Fruit fly (Drosophila melanogaster): ENCODE results near the gene Ccm3.

Gene Ccm3

DNA sequence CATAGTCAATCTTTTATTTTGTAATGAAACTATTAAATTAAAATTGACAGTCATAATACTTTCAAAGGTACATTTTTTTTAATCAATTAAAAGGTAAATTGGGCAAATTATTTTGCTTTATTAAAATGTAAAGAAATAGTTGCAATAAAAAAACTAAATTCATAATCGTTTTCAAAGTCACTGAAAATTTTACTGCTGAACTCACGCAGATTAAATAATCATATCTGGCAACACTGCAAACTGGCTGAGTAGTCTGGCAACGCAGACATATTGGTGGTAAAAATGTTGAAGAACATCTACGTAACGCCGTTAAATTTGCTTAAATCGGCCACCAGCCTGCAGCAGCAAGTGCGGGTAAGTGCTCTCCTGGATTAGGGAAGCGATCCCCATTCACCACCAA, 41.3 kb upstream of the Ccm3 start, which contains the start of gene mRpL9 (continued):
- no peak for TF ChIP-seq cad (GFP tag; optimal IDR thresholded peaks at IDR 0.05)
- peak; percentile 33 for TF ChIP-seq CG9817 (tag; optimal IDR thresholded peaks at IDR 0.05)
- TF ChIP-seq CG4617 (GFP tag; optimal IDR thresholded peaks at IDR 0.05; ENCODE audit: borderline replicate concordance), result peak; percentile 76
- no peak for TF ChIP-seq lbe (GFP tag; optimal IDR thresholded peaks at IDR 0.05)
- no peak for TF ChIP-seq dan (GFP tag; IDR thresholded peaks at IDR 0.05)
- TF ChIP-seq CG17328 (GFP tag; IDR thresholded peaks at IDR 0.05), result no peak
- TF ChIP-seq sob (GFP tag; IDR thresholded peaks at IDR 0.05), result peak; percentile 43; the same call in 1 of the 2 replicates
- no peak for TF ChIP-seq zen2 (GFP tag; IDR thresholded peaks at IDR 0.05; ENCODE audit: partially characterized antibody)
- no peak for TF ChIP-seq CG8281 (tag; optimal IDR thresholded peaks at IDR 0.05)
- no peak for TF ChIP-seq CG4424 (GFP tag; optimal IDR thresholded peaks at IDR 0.05)
- no peak for TF ChIP-seq vnd (GFP tag; IDR thresholded peaks at IDR 0.05; ENCODE audit: partially characterized antibody)
- TF ChIP-seq HHEX (GFP tag; optimal IDR thresholded peaks at IDR 0.05), result no peak
- no peak for TF ChIP-seq Chrac-16 (GFP tag; optimal IDR thresholded peaks at IDR 0.05)
- no peak for TF ChIP-seq ro (GFP tag; IDR thresholded peaks at IDR 0.05)
- TF ChIP-seq NfI (GFP tag; optimal IDR thresholded peaks at IDR 0.05), result peak; percentile 4
- TF ChIP-seq Hr39 (optimal IDR thresholded peaks at IDR 0.05), result no peak
- no peak for TF ChIP-seq schlank (tag; optimal IDR thresholded peaks at IDR 0.05)
- no peak for TF ChIP-seq ATbp (GFP tag; optimal IDR thresholded peaks at IDR 0.05)
- TF ChIP-seq az2 (GFP tag; optimal IDR thresholded peaks at IDR 0.05), result no peak
- no peak for TF ChIP-seq Ada2b (GFP tag; IDR thresholded peaks at IDR 0.05)
- no peak for TF ChIP-seq ab (GFP tag; optimal IDR thresholded peaks at IDR 0.05)
- TF ChIP-seq CG11696 (GFP tag; IDR thresholded peaks at IDR 0.05), result no peak
- TF ChIP-seq CG10543 (GFP tag; optimal IDR thresholded peaks at IDR 0.05), result no peak
- TF ChIP-seq nom (GFP tag; optimal IDR thresholded peaks at IDR 0.05), result no peak
- TF ChIP-seq zen (tag; optimal IDR thresholded peaks at IDR 0.05), result no peak
- TF ChIP-seq CG32767 (GFP tag; IDR thresholded peaks at IDR 0.05), result no peak
- no peak for TF ChIP-seq scrt (GFP tag; optimal IDR thresholded peaks at IDR 0.05)
- peak; percentile 63 for TF ChIP-seq slbo (GFP tag; IDR thresholded peaks at IDR 0.05)
- TF ChIP-seq cas (GFP tag; IDR thresholded peaks at IDR 0.05), result no peak
- TF ChIP-seq Hr51 (GFP tag; optimal IDR thresholded peaks at IDR 0.05), result no peak
- TF ChIP-seq CG1024 (GFP tag; IDR thresholded peaks at IDR 0.05), result no peak
- no peak for TF ChIP-seq CG14667 (GFP tag; IDR thresholded peaks at IDR 0.05)
- no peak for TF ChIP-seq crc (GFP tag; optimal IDR thresholded peaks at IDR 0.05)
- no peak for TF ChIP-seq cwo (GFP tag; optimal IDR thresholded peaks at IDR 0.05)
- peak; percentile 9 for TF ChIP-seq pum (GFP tag; optimal IDR thresholded peaks at IDR 0.05)
- TF ChIP-seq dysf (GFP tag; IDR thresholded peaks at IDR 0.05), result no peak
- no peak for TF ChIP-seq Tbp (GFP tag; optimal IDR thresholded peaks at IDR 0.05)
- TF ChIP-seq CG10274 (GFP tag; optimal IDR thresholded peaks at IDR 0.05), result no peak
- no peak for TF ChIP-seq Camta (GFP tag; optimal IDR thresholded peaks at IDR 0.05)
- TF ChIP-seq CG12104 (GFP tag; optimal IDR thresholded peaks at IDR 0.05), result no peak
- no peak for TF ChIP-seq CG6683 (GFP tag; optimal IDR thresholded peaks at IDR 0.05)
- no peak for TF ChIP-seq D19A (tag; optimal IDR thresholded peaks at IDR 0.05)
- TF ChIP-seq pfk (GFP tag; optimal IDR thresholded peaks at IDR 0.05), result no peak
- TF ChIP-seq CG30403 (GFP tag; optimal IDR thresholded peaks at IDR 0.05), result peak; percentile 43
- TF ChIP-seq H2.0 (GFP tag; IDR thresholded peaks at IDR 0.05), result no peak
- TF ChIP-seq CG6791 (GFP tag; IDR thresholded peaks at IDR 0.05; ENCODE audit: partially characterized antibody), result no peak
